Worm (Caenorhabditis elegans) whole organism, midembryonic: ENCODE results near the gene spp-28.

Experiments used
- T22C8.4 ChIP-seq: fragments of 200-800 bp; sonication (Bioruptor generic); IDR thresholded peaks from 2 replicates; pipeline ENCODE4 v1.3.6; 2022; ENCODE audit warnings: missing genetic modification characterization, missing compliant biosample characterization
- cog-1 ChIP-seq: sonication (generic microtip); optimal IDR thresholded peaks from 2 replicates; lab custom pipeline; 2016; ENCODE audit warnings: missing genetic modification characterization, missing compliant biosample characterization
- flt-1 ChIP-seq: fragments of 200-800 bp; sonication (Bioruptor generic); IDR thresholded peaks from 2 replicates; pipeline ENCODE4 v1.3.6; 2022; ENCODE audit warnings: missing genetic modification characterization, missing compliant biosample characterization
- klf-2 ChIP-seq: fragments of 200-800 bp; sonication (Bioruptor generic); conservative IDR thresholded peaks from 2 replicates; pipeline ENCODE4 v1.3.6; 2022; ENCODE audit warnings: missing genetic modification reagents, missing genetic modification characterization, missing compliant biosample characterization
- med-1 ChIP-seq: sonication (generic microtip); optimal IDR thresholded peaks from 2 replicates; lab custom pipeline; 2017; ENCODE audit warnings: missing genetic modification characterization, mild to moderate bottlenecking, missing compliant biosample characterization, antibody characterized with exemption, missing genetic modification reagents; ENCODE audit not compliant: insufficient read depth
- ref-1 ChIP-seq: fragments of 200-800 bp; sonication (Bioruptor generic); conservative IDR thresholded peaks from 2 replicates; pipeline ENCODE4 v1.3.6; 2022; ENCODE audit warnings: missing genetic modification reagents, missing genetic modification characterization, missing compliant biosample characterization
- tab-1 ChIP-seq: fragments of 200-800 bp; sonication (Bioruptor generic); IDR thresholded peaks from 2 replicates; pipeline ENCODE4 v1.3.6; 2022; ENCODE audit warnings: missing genetic modification characterization, missing compliant biosample characterization
- ztf-23 ChIP-seq: fragments of 200-800 bp; sonication (Bioruptor generic); IDR thresholded peaks from 2 replicates; pipeline ENCODE4 v1.3.6; 2022; ENCODE audit warnings: missing genetic modification reagents, missing genetic modification characterization, missing compliant biosample characterization
- ztf-29 ChIP-seq: fragments of 200-800 bp; sonication (Bioruptor generic); IDR thresholded peaks from 2 replicates; pipeline ENCODE4 v1.3.6; 2022; ENCODE audit warnings: missing genetic modification reagents, missing genetic modification characterization, missing compliant biosample characterization

spp-28 gene

DNA sequence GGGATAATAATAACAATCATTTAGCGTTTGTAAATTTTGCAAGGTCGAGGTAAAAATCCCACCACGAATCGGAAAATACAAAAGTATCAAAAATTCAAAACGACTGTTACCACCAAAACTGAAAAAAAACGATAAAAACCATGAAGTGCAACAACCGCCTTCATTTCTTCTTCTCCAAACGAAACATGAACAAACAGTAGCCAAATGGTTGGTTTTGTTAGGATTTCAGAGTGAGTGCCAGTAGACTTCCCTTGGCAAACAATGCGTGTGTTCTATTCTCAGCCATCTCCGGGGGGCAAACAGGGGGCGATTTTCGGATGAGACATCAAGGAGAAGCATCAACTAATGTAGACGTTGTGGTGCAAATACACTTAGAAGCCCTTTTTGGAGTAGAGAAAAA is 34.6 kb upstream of the spp-28 start:
- TF ChIP-seq flt-1 (GFP tag; lab: Robert Waterston, UW) (no peak), ztf-29 (no peak), T22C8.4 (GFP tag; lab: Robert Waterston, UW) (no peak), cog-1 (tag; lab: Kevin White, UChicago) (no peak), tab-1 (GFP tag; lab: Robert Waterston, UW) (no peak)

DNA sequence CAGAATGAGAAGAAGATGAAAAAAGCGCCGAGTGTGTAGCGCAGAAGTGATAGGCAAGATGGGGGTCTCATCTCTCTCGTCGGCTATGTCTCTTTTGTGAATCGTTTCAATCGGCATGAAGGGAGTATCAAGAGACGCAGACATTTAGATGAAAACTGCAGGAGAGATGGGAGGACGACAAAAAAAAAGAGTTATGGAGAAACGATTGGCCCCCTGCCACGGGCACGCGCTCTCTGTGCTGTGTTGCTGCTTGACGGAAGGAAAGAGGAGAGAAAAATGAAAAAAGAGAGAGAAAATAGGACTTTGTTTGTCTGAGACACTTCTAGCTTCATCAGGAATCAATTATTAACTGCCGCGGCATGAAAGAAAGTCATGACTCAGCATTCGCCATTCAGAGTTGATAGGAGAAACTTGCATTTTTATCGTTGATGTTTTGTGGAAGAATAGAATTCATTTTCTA is 33.6 kb upstream of the spp-28 start:
- TF ChIP-seq ztf-23 (no peak), cog-1 (tag; lab: Kevin White, UChicago) (peak; percentile 56), ztf-29 (peak; percentile 39; the same call in 1 of the 2 replicates)

DNA sequence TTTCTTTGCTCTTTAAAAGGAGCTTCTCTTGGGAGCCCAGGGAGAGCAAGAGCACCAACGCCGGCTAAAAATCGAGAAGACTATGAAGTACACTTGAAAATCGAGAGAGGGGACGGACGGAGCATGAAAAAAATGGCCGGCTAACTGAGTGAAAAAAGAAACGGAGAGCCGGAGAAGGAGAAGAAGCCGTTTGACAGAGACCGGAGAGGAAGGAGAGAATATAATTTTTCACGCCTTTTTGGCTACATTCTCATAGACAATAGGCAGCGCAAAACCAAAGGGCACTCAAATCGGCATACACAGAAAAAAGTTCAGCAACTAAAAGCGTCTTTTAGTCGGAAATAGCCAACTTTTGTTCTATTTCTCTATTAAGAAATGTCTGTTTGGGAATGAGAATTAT is 31.4 kb upstream of the spp-28 start:
- TF ChIP-seq klf-2 (GFP tag; lab: Robert Waterston, UW) (no peak), T22C8.4 (GFP tag; lab: Robert Waterston, UW) (no peak), flt-1 (GFP tag; lab: Robert Waterston, UW) (no peak), ztf-23 (no peak), ztf-29 (no peak), med-1 (GFP tag; lab: Kevin White, UChicago) (no peak), cog-1 (tag; lab: Kevin White, UChicago) (no peak), tab-1 (GFP tag; lab: Robert Waterston, UW) (no peak), ref-1 (GFP tag; lab: Robert Waterston, UW) (no peak)

DNA sequence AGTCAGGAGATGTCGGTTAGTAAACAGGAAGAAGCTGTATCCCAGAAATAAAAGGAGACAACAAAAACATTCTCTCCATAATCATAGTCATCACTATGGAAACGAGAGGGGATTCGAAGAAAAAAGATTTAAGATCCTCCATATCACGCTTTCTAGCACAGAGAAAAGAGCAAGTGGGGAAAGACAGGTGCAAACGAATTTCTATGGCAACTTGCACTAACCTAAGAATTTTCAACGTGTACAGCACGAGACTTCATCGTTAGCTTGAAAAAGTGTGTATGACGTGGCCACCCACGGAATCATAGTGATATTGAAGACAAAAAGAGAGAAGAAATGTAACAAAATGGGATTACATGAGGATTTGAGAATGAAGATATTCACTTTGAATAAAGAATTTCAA is 30.7 kb upstream of the spp-28 start:
- no peak for TF ChIP-seq med-1 (GFP tag; lab: Kevin White, UChicago)
- TF ChIP-seq T22C8.4 (GFP tag; lab: Robert Waterston, UW): no peak
- TF ChIP-seq ztf-23: no peak
- TF ChIP-seq ztf-29: no peak
- TF ChIP-seq tab-1 (GFP tag; lab: Robert Waterston, UW): no peak
- no peak for TF ChIP-seq flt-1 (GFP tag; lab: Robert Waterston, UW)
- TF ChIP-seq ref-1 (GFP tag; lab: Robert Waterston, UW): no peak
- no peak for TF ChIP-seq cog-1 (tag; lab: Kevin White, UChicago)
- no peak for TF ChIP-seq klf-2 (GFP tag; lab: Robert Waterston, UW)

DNA sequence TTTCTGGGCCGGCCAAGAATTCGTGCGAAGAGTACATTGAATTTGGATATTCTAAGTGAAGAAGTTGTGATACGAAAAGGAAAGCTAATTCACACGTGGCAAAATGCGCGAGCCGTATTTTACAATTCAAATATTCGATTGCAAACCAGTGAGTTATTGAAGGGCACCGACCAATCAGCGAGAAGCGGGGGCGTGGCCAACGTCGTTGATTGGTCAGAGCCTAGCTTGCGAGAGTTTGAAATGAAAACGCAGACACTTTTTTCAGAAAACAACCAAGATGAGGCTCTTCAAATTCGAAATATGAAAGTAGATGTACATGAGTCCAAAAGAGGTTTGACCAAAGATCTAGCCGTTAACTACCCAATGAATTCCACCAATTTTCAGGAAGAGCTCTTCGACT is 20.5 kb upstream of the spp-28 start:
- no peak for TF ChIP-seq med-1 (GFP tag; lab: Kevin White, UChicago)
- no peak for TF ChIP-seq cog-1 (tag; lab: Kevin White, UChicago)
- TF ChIP-seq flt-1 (GFP tag; lab: Robert Waterston, UW): no peak
- no peak for TF ChIP-seq T22C8.4 (GFP tag; lab: Robert Waterston, UW)
- no peak for TF ChIP-seq ref-1 (GFP tag; lab: Robert Waterston, UW)

DNA sequence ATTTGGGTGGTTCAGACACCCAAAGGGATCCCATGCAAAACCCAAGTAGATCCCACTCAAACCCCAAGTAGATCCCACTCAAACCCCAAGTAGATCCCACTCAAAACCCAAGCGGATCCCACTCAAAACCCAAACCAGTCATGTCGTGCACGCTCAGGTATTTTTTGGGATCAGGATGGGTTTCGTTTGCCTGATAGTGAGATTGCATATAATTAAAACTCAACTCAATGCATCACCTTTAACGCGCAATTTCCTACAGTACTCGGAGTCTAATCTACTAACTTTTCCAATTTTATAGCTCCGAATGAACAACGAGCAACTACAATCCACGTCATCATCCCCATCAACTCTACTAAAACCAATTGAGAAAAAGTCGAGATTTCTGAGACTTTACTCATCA is 19.0 kb upstream of the spp-28 start, which contains the start of gene phlp-2:
phlp-2 (plus strand) TSS at position 301 of the 400 bp plus-strand sequence.
- TF ChIP-seq ztf-29: no peak
- TF ChIP-seq klf-2 (GFP tag; lab: Robert Waterston, UW): no peak
- no peak for TF ChIP-seq flt-1 (GFP tag; lab: Robert Waterston, UW)
- no peak for TF ChIP-seq tab-1 (GFP tag; lab: Robert Waterston, UW)
- TF ChIP-seq med-1 (GFP tag; lab: Kevin White, UChicago): no peak
- no peak for TF ChIP-seq T22C8.4 (GFP tag; lab: Robert Waterston, UW)
- TF ChIP-seq ztf-23: no peak

DNA sequence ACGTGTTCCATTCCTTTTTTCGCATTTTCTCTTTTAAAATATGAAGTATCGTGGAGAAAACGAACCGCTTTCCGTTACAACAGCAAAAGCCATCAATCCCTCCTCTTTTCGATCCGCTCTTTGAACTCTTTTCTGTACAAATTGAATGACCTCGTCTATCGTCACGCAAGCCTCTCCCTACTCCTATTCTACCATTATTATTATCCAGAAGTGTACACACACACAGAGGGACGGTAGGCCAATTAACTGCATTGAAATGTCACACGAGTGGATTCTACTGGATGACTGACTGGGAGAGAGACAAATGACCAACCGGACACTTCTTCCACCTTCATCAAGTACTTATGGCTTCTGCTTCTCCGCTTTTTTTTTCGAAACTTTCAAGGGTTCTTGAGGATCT is 18.1 kb upstream of the spp-28 start:
- no peak for TF ChIP-seq ztf-29
- TF ChIP-seq ref-1 (GFP tag; lab: Robert Waterston, UW): no peak
- no peak for TF ChIP-seq klf-2 (GFP tag; lab: Robert Waterston, UW)
- TF ChIP-seq cog-1 (tag; lab: Kevin White, UChicago): no peak
- TF ChIP-seq flt-1 (GFP tag; lab: Robert Waterston, UW): no peak

DNA sequence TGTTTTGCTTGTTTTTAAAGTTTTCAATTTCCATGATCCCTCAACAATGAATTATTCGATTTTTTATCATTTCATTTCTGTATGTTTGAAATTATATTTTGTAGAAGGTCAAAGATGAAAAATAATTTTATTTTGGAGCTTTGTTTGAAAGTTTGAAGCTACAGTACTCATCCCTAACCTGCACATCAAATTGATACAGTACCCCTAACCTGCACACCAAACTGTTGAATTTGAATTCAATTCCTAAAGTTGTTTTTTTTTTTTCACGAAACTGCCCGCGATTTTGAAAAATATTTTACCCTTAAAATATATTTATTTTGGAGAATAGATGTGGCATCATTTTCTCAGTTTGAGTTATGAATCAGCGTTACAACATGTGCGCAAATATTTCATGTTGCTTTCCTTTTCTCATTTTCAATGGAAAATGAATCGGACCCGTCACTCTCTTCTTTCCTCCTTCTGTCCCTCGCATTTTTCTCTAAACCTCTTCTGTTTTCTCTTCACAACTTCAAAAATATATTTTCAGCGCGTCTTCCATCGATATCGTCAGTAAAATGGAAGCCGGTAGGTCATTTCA is 15.7 kb upstream of the spp-28 start, which contains the start of gene R74.8:
R74.8 (plus strand) TSS at position 527 of the 577 bp plus-strand sequence.
- TF ChIP-seq ref-1 (GFP tag; lab: Robert Waterston, UW) (no peak), flt-1 (GFP tag; lab: Robert Waterston, UW) (no peak), cog-1 (tag; lab: Kevin White, UChicago) (no peak), T22C8.4 (GFP tag; lab: Robert Waterston, UW) (no peak), ztf-29 (no peak), med-1 (GFP tag; lab: Kevin White, UChicago) (no peak), klf-2 (GFP tag; lab: Robert Waterston, UW) (no peak), ztf-23 (no peak), tab-1 (GFP tag; lab: Robert Waterston, UW) (no peak)

DNA sequence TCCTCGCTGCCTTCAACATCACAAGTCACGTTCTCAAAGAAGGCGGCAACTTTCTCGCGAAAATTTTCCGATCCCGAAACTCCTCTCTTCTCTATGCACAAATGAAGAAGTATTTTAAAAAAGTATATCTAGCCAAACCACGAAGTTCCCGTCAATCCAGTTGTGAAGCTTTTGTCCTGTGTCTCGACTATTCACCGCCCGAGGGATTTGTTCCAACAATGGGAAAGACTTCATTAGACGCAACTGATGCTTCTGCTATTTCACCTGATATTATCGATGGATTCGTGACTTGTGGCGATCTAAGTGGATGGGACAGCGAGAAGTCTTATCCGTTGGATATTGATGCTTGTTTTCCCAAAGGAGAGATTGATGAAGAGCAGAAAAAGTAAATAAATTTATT is 14.8 kb upstream of the spp-28 start:
- no peak for TF ChIP-seq klf-2 (GFP tag; lab: Robert Waterston, UW)
- no peak for TF ChIP-seq ztf-29
- no peak for TF ChIP-seq ref-1 (GFP tag; lab: Robert Waterston, UW)
- TF ChIP-seq cog-1 (tag; lab: Kevin White, UChicago): no peak
- TF ChIP-seq ztf-23: no peak
- TF ChIP-seq flt-1 (GFP tag; lab: Robert Waterston, UW): no peak
- no peak for TF ChIP-seq T22C8.4 (GFP tag; lab: Robert Waterston, UW)
- TF ChIP-seq tab-1 (GFP tag; lab: Robert Waterston, UW): no peak
- TF ChIP-seq med-1 (GFP tag; lab: Kevin White, UChicago): no peak

DNA sequence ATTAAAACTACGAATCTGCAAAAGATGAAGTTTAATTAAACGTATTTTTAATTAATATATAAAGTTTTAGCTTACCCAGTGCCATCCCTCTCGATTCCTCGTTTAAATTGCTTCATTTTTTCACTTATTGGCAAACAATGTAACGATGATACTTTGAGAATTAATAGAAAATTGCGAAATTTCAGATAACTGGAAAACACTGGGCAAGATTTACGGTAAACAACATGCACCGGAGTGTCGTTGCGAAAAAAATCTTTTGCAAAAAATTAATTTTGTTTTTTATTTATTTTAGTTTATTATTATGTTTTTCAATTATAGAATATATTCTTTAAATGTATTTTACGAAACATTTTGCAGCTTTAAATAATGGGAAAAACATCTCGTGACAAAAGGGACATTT is 13.9 kb upstream of the spp-28 start, which contains the start of the genes pelo-1 and R74.7:
pelo-1 (minus strand) TSS at position 151 of the 400 bp plus-strand sequence.
R74.7 (plus strand) TSS at position 358 of the 400 bp plus-strand sequence.
- TF ChIP-seq T22C8.4 (GFP tag; lab: Robert Waterston, UW) (no peak), cog-1 (tag; lab: Kevin White, UChicago) (no peak), ref-1 (GFP tag; lab: Robert Waterston, UW) (no peak), ztf-23 (no peak), klf-2 (GFP tag; lab: Robert Waterston, UW) (no peak), med-1 (GFP tag; lab: Kevin White, UChicago) (no peak), flt-1 (GFP tag; lab: Robert Waterston, UW) (no peak), ztf-29 (no peak), tab-1 (GFP tag; lab: Robert Waterston, UW) (no peak)
